Worm (Caenorhabditis elegans): ENCODE measurements around the gene madf-4.

DNA sequence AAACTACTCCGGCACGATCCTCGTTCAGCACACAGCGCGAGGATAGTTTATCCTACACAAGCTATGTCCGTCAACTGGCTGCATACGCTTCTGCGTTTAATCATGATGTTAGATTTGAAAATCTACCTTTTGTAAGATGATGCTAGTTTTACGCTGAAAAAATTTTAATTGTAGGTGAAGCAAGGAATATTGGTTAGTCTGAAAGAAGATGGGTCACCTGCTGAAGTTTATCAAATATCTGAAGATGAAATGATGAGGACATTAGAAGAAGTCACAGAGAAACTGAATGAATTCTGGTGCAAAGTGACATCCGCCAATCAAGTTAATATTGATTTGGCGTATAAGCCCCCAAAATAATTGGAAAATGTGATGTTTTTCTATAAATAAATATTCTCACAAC, 21.2 kb upstream of the madf-4 start:
- no peak for TF ChIP-seq med-1 (GFP tag; optimal IDR thresholded peaks at IDR 0.05; ENCODE audit: insufficient read depth)
- TF ChIP-seq ref-1 (GFP tag; conservative IDR thresholded peaks at IDR 0.05), result no peak
- TF ChIP-seq flt-1 (GFP tag; IDR thresholded peaks at IDR 0.05), result no peak
- no peak for TF ChIP-seq T22C8.4 (GFP tag; IDR thresholded peaks at IDR 0.05)
- no peak for TF ChIP-seq tab-1 (GFP tag; IDR thresholded peaks at IDR 0.05)
- no peak for TF ChIP-seq ztf-23 (GFP tag; IDR thresholded peaks at IDR 0.05)
- no peak for TF ChIP-seq ztf-29 (GFP tag; IDR thresholded peaks at IDR 0.05)
- TF ChIP-seq cog-1 (tag; optimal IDR thresholded peaks at IDR 0.05), result no peak

Data from whole organism, midembryonic.